Comparison of ENCODE assay signal across 2 fruit fly cellular contexts in genomic region chr3R:14586480-14587443, dm6.
A peak's percentile ranks its signal among the peaks of the same experiment; 100 is the strongest.
TF ChIP-seq lines count a peak whose summit lies in the region.

No protein-coding gene starts in this region.

- TF ChIP-seq CTCF in whole organism, embryonic (GFP tag; optimal IDR thresholded peaks at IDR 0.05; lab: Kevin White, UChicago), result no peak

TF ChIP-seq in whole organism, embryonic, 481 proteins besides CTCF, POLR2A, EP300 and RAD21 (continues in another document):
- TF ChIP-seq CG30403 (GFP tag; optimal IDR thresholded peaks at IDR 0.05; lab: Kevin White, UChicago) (peak; percentile 22), CG17829 (tag; optimal IDR thresholded peaks at IDR 0.05; lab: Kevin White, UChicago) (peak; percentile 33), lola (GFP tag; optimal IDR thresholded peaks at IDR 0.05; lab: Kevin White, UChicago) (peak in 1 of 3 experiments; percentile 71), CG8924 (tag; optimal IDR thresholded peaks at IDR 0.05; lab: Kevin White, UChicago) (peak; percentile 26), CG15696 (tag; optimal IDR thresholded peaks at IDR 0.05; lab: Kevin White, UChicago) (peak; percentile 37), Ets97D (GFP tag; optimal IDR thresholded peaks at IDR 0.05; lab: Kevin White, UChicago) (no peak), CG7839 (tag; optimal IDR thresholded peaks at IDR 0.05; lab: Kevin White, UChicago) (peak; percentile 19), bsh (GFP tag; optimal IDR thresholded peaks at IDR 0.05; lab: Kevin White, UChicago) (peak in 1 of 2 experiments; percentile 8), al (GFP tag; IDR thresholded peaks at IDR 0.05; lab: Robert Waterston, UW) (no peak), her (GFP tag; optimal IDR thresholded peaks at IDR 0.05; lab: Kevin White, UChicago) (no peak), row (GFP tag; IDR thresholded peaks at IDR 0.05; lab: Robert Waterston, UW) (0 out of 3 replicates have a peak, but pooled peaks have one; percentile 28), CG18262 (tag; optimal IDR thresholded peaks at IDR 0.05; lab: Kevin White, UChicago) (peak; percentile 58), nmo (GFP tag; optimal IDR thresholded peaks at IDR 0.05; lab: Kevin White, UChicago) (peak; percentile 32), sens (GFP tag; lab: Kevin White, UChicago) (peak; percentile 79), CG12391 (tag; optimal IDR thresholded peaks at IDR 0.05; lab: Kevin White, UChicago) (peak; percentile 50), CG13424 (tag; optimal IDR thresholded peaks at IDR 0.05; lab: Kevin White, UChicago) (no peak), cad (GFP tag; optimal IDR thresholded peaks at IDR 0.05; lab: Kevin White, UChicago) (peak; percentile 88), CG15479 (GFP tag; optimal IDR thresholded peaks at IDR 0.05; lab: Kevin White, UChicago) (peak; percentile 24), prd (optimal IDR thresholded peaks at IDR 0.05; lab: Kevin White, UChicago) (no peak), prd (GFP tag; IDR thresholded peaks at IDR 0.05; lab: Robert Waterston, UW) (peak; percentile 52; the same call in 2 of the 3 replicates), tio (GFP tag; optimal IDR thresholded peaks at IDR 0.05; lab: Kevin White, UChicago) (peak; percentile 46), Aef1 (GFP tag; IDR thresholded peaks at IDR 0.05; lab: Robert Waterston, UW) (no peak), Chrac-16 (GFP tag; optimal IDR thresholded peaks at IDR 0.05; lab: Kevin White, UChicago) (peak; percentile 19), sc (optimal IDR thresholded peaks at IDR 0.05; lab: Kevin White, UChicago) (no peak), sc (GFP tag; optimal IDR thresholded peaks at IDR 0.05; lab: Kevin White, UChicago) (peak; percentile 11), zf30C (GFP tag; optimal IDR thresholded peaks at IDR 0.05; lab: Kevin White, UChicago) (peak; percentile 65), sima (GFP tag; optimal IDR thresholded peaks at IDR 0.05; lab: Kevin White, UChicago) (no peak), gem (tag; optimal IDR thresholded peaks at IDR 0.05; lab: Kevin White, UChicago) (peak; percentile 58), GATAe (GFP tag; conservative IDR thresholded peaks at IDR 0.05; lab: Robert Waterston, UW) (no peak), CG9727 (GFP tag; optimal IDR thresholded peaks at IDR 0.05; lab: Kevin White, UChicago) (peak; percentile 52), zen (tag; optimal IDR thresholded peaks at IDR 0.05; lab: Kevin White, UChicago) (peak; percentile 27), CG2712 (tag; optimal IDR thresholded peaks at IDR 0.05; lab: Kevin White, UChicago) (peak; percentile 71), chif (GFP tag; optimal IDR thresholded peaks at IDR 0.05; lab: Kevin White, UChicago) (peak in 1 of 2 experiments; percentile 12), phol (tag; optimal IDR thresholded peaks at IDR 0.05; lab: Kevin White, UChicago) (peak; percentile 32), dmrt11E (tag; optimal IDR thresholded peaks at IDR 0.05; lab: Kevin White, UChicago) (peak; percentile 75), gsb-n (tag; optimal IDR thresholded peaks at IDR 0.05; lab: Kevin White, UChicago) (no peak), Rx (GFP tag; IDR thresholded peaks at IDR 0.05; lab: Robert Waterston, UW) (no peak), CG4404 (GFP tag; IDR thresholded peaks at IDR 0.05; lab: Robert Waterston, UW) (peak; percentile 45), CG33557 (GFP tag; optimal IDR thresholded peaks at IDR 0.05; lab: Kevin White, UChicago) (peak; percentile 43), grau (tag; optimal IDR thresholded peaks at IDR 0.05; lab: Kevin White, UChicago) (peak; percentile 24), Ssrp (tag; optimal IDR thresholded peaks at IDR 0.05; lab: Kevin White, UChicago) (peak; percentile 26), Sox102F (GFP tag; optimal IDR thresholded peaks at IDR 0.05; lab: Kevin White, UChicago) (peak; percentile 16), ash1 (GFP tag; optimal IDR thresholded peaks at IDR 0.05; lab: Kevin White, UChicago) (no peak), CG10979 (tag; optimal IDR thresholded peaks at IDR 0.05; lab: Kevin White, UChicago) (peak; percentile 5), twi (tag; optimal IDR thresholded peaks at IDR 0.05; lab: Kevin White, UChicago) (peak; percentile 98), Xrp1 (GFP tag; IDR thresholded peaks at IDR 0.05; lab: Robert Waterston, UW) (peak; percentile 39; the same call in 1 of the 2 replicates)

TF ChIP-seq in whole organism, prepupa, 60 proteins besides CTCF, POLR2A, EP300 and RAD21:
- TF ChIP-seq dsx (GFP tag; optimal IDR thresholded peaks at IDR 0.05; lab: Kevin White, UChicago; ENCODE audit: poor library complexity, severe bottlenecking) (peak; percentile 20), CG6163 (GFP tag; IDR thresholded peaks at IDR 0.05; lab: Robert Waterston, UW) (no peak), Eip78C (GFP tag; lab: Kevin White, UChicago) (peak; percentile 61), svp (GFP tag; lab: Kevin White, UChicago) (peak; percentile 57), CG6792 (GFP tag; optimal IDR thresholded peaks at IDR 0.05; lab: Kevin White, UChicago) (no peak), fd85E (GFP tag; optimal IDR thresholded peaks at IDR 0.05; lab: Kevin White, UChicago) (no peak), CG8632 (GFP tag; optimal IDR thresholded peaks at IDR 0.05; lab: Kevin White, UChicago) (no peak), CG3032 (tag; optimal IDR thresholded peaks at IDR 0.05; lab: Kevin White, UChicago) (peak; percentile 20)
TF ChIP-seq in whole organism, prepupa: peak in this region for 4.

Comparison
In these comparisons a context has a peak if more than half of its experiments do, and no peak if none do; other contexts are left out.
1. Of the 7 proteins assayed by ChIP-seq in both whole organism, embryonic and whole organism, prepupa: peak only in whole organism, embryonic: Sox102F; only in whole organism, prepupa: none; in both: none; in neither: 6.